Worm (Caenorhabditis elegans) whole organism, L3 larva: ENCODE measurements around the gene meg-3.

Experiments
- ama-1 ChIP-seq: fragments of 150-350 bp; optimal IDR thresholded peaks from 2 replicates; lab custom pipeline; 2018
- lin-39 ChIP-seq: fragments of 150-350 bp; optimal IDR thresholded peaks from 2 replicates; lab custom pipeline; 2018; ENCODE audit warnings: missing biosample characterization, missing genetic modification reagents, missing genetic modification characterization
- mdl-1 ChIP-seq: fragments of 150-350 bp; optimal IDR thresholded peaks from 2 replicates; lab custom pipeline; 2014; ENCODE audit warnings: missing biosample characterization, missing genetic modification characterization
- nhr-11 ChIP-seq: fragments of 150-350 bp; optimal IDR thresholded peaks from 2 replicates; lab custom pipeline; 2014; ENCODE audit warnings: missing biosample characterization, missing genetic modification characterization
- nhr-23 ChIP-seq: fragments of 150-350 bp; optimal IDR thresholded peaks from 2 replicates; lab custom pipeline; 2014; ENCODE audit warnings: missing biosample characterization, missing genetic modification reagents, missing genetic modification characterization
- pqm-1 ChIP-seq: fragments of 150-350 bp; optimal IDR thresholded peaks from 2 replicates; lab custom pipeline; 2017; ENCODE audit warnings: missing biosample characterization, missing genetic modification characterization, inconsistent platforms
- unc-39 ChIP-seq: sonication (generic microtip); optimal IDR thresholded peaks from 4 replicates; lab custom pipeline; 2017; ENCODE audit warnings: missing biosample characterization, missing genetic modification characterization
- zag-1 ChIP-seq: fragments of 150-350 bp; optimal IDR thresholded peaks from 2 replicates; lab custom pipeline; 2014; ENCODE audit warnings: missing biosample characterization, missing genetic modification characterization
- ztf-11 ChIP-seq: fragments of 150-350 bp; optimal IDR thresholded peaks from 2 replicates; lab custom pipeline; 2014; ENCODE audit warnings: missing biosample characterization, missing genetic modification characterization

ce11 chrX:1998825-1999224 is 9.4 kb upstream of the meg-3 start:
- TF ChIP-seq nhr-23 (tag; lab: Kevin White, UChicago) (no peak), pqm-1 (no peak), zag-1 (tag; lab: Kevin White, UChicago) (no peak), lin-39 (tag; lab: Kevin White, UChicago) (no peak), ama-1 (lab: Kevin White, UChicago) (no peak), unc-39 (tag; lab: Kevin White, UChicago) (no peak), ztf-11 (tag; lab: Kevin White, UChicago) (no peak), mdl-1 (tag; lab: Kevin White, UChicago) (no peak), nhr-11 (no peak)
